Fruit fly (Drosophila melanogaster) whole organism, prepupa: Measurements from ENCODE around the gene CG12546.

ENCODE experiments used
- Hr38 ChIP-seq: sonication (Bioruptor generic); optimal IDR thresholded peaks from 2 replicates; lab custom pipeline; 2016; ENCODE audit warnings: missing biosample characterization, missing genetic modification characterization
- dac ChIP-seq: fragments of 200-800 bp; sonication (Bioruptor generic); optimal IDR thresholded peaks from 2 replicates; lab custom pipeline; 2017; ENCODE audit warnings: missing biosample characterization, mild to moderate bottlenecking, missing genetic modification characterization

DNA sequence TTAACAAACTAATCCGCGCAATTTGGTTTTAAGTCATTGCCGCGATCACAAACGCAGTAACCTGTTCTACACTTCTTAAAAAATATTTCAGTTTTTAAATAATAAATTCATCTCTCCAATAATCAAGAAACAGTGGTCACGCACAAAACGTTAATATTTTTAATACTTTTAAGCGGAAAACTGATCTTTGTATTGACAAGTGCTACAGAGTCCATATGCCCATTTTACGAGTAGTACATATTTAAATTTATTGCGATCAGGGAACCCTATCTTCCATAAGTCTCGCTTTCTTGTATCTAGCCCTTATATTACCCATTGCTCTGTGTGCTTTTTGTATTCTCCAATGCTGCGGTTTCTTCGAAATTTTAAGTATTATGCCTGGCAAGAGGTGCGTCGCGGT, 35.9 kb upstream of the CG12546 start, which contains the start of gene CG32454:
- no peak for TF ChIP-seq Hr38 (GFP tag; lab: Kevin White, UChicago)
- no peak for TF ChIP-seq dac (GFP tag; lab: Kevin White, UChicago)
